Worm (Caenorhabditis elegans) whole organism, L4 larva: ENCODE data around the gene hsp-16.41.

ENCODE experiments used
- ZK337.2 ChIP-seq: fragments of 200-800 bp; sonication (Bioruptor generic); IDR thresholded peaks from 2 replicates; pipeline ENCODE4 v1.3.6; 2022; ENCODE audit warnings: missing genetic modification reagents, missing genetic modification characterization, missing compliant biosample characterization
- ceh-32 ChIP-seq: sonication (generic microtip); optimal IDR thresholded peaks from 2 replicates; lab custom pipeline; 2016; ENCODE audit warnings: mild to moderate bottlenecking, missing genetic modification characterization, missing compliant biosample characterization; ENCODE audit not compliant: poor library complexity
- lsy-2 ChIP-seq, 2 experiments: fragments of 150-350 bp in 1 of 2; sonication (generic microtip) in 1 of 2; optimal IDR thresholded peaks; 2 replicates each; lab custom pipeline; 2014 to 2017; ENCODE audit warnings: missing biosample characterization in 2 of 2, missing genetic modification characterization in 2 of 2
- mep-1 ChIP-seq: fragments of 150-350 bp; sonication (generic microtip); optimal IDR thresholded peaks from 3 replicates; lab custom pipeline; 2014; ENCODE audit warnings: missing biosample characterization, missing genetic modification characterization
- nhr-11 ChIP-seq: fragments of 150-350 bp; optimal IDR thresholded peaks from 2 replicates; lab custom pipeline; 2014; ENCODE audit warnings: missing biosample characterization, missing genetic modification characterization
- nhr-111 ChIP-seq: fragments of 200-800 bp; sonication (Bioruptor generic); optimal IDR thresholded peaks from 2 replicates; lab custom pipeline; 2018; ENCODE audit warnings: mild to moderate bottlenecking, missing genetic modification characterization, missing compliant biosample characterization
- nhr-237 ChIP-seq: sonication (generic microtip); optimal IDR thresholded peaks from 2 replicates; lab custom pipeline; 2017; ENCODE audit warnings: missing biosample characterization, missing genetic modification characterization

- TF ChIP-seq nhr-111 (GFP tag; lab: Kevin White, UChicago) (no peak), ZK337.2 (GFP tag; lab: Robert Waterston, UW) (no peak), mep-1 (tag; lab: Kevin White, UChicago) (no peak), lsy-2 (tag; optimal IDR thresholded peaks at IDR 0.05; lab: Kevin White, UChicago) (no peak), nhr-11 (tag; lab: Kevin White, UChicago) (no peak), ceh-32 (no peak), nhr-237 (tag; lab: Kevin White, UChicago) (no peak)
Observed at ce11 chrV:1805724-1806316, 842 bp downstream of the hsp-16.41 start.
